Fruit fly (Drosophila melanogaster) whole organism, pupa: ENCODE measurements around the gene Ncc69.
A peak's percentile ranks its signal among the peaks of the same experiment; 100 is the strongest.

ENCODE experiments used
- CG10348 ChIP-seq: fragments of 200-800 bp; sonication (Bioruptor generic); IDR thresholded peaks from 2 replicates; pipeline ENCODE4 v1.3.6; 2022; ENCODE audit warnings: missing biosample characterization, missing genetic modification characterization
- CG12605 ChIP-seq: fragments of 200-800 bp; sonication (Bioruptor generic); IDR thresholded peaks from 2 replicates; pipeline ENCODE4 v1.3.6; 2022; ENCODE audit warnings: missing biosample characterization, missing genetic modification characterization
- CG13204 ChIP-seq: fragments of 200-800 bp; sonication (Bioruptor generic); optimal IDR thresholded peaks from 2 replicates; lab custom pipeline; 2018; ENCODE audit warnings: missing biosample characterization, mild to moderate bottlenecking, missing genetic modification characterization, moderate library complexity
- CG14655 ChIP-seq: fragments of 200-800 bp; sonication (Bioruptor generic); optimal IDR thresholded peaks from 3 replicates; lab custom pipeline; 2017; ENCODE audit warnings: mild to moderate bottlenecking, missing biosample characterization, missing genetic modification reagents, missing genetic modification characterization
- CG15710 ChIP-seq: fragments of 200-800 bp; sonication (Bioruptor generic); optimal IDR thresholded peaks from 2 replicates; lab custom pipeline; 2018; ENCODE audit warnings: missing biosample characterization, mild to moderate bottlenecking, missing genetic modification characterization, moderate library complexity
- CG17806 ChIP-seq: fragments of 200-800 bp; sonication (Bioruptor generic); optimal IDR thresholded peaks from 2 replicates; lab custom pipeline; 2018; ENCODE audit warnings: missing biosample characterization, mild to moderate bottlenecking, missing genetic modification characterization, moderate library complexity
- CG32121 ChIP-seq: fragments of 200-800 bp; sonication (Bioruptor generic); IDR thresholded peaks from 2 replicates; pipeline ENCODE4 v1.3.6; 2022; ENCODE audit warnings: missing biosample characterization, missing genetic modification characterization
- CG34367 ChIP-seq: fragments of 200-800 bp; sonication (Bioruptor generic); optimal IDR thresholded peaks from 2 replicates; lab custom pipeline; 2018; ENCODE audit warnings: missing biosample characterization, mild to moderate bottlenecking, missing genetic modification characterization
- CG4496 ChIP-seq: fragments of 200-800 bp; sonication (Bioruptor generic); IDR thresholded peaks from 3 replicates; pipeline ENCODE4 v1.3.6; 2022; ENCODE audit warnings: missing biosample characterization, missing genetic modification characterization
- CG8159 ChIP-seq: fragments of 200-800 bp; sonication (Bioruptor generic); optimal IDR thresholded peaks from 3 replicates; lab custom pipeline; 2018; ENCODE audit warnings: missing biosample characterization, mild to moderate bottlenecking, missing genetic modification characterization, moderate library complexity
- CG8301 ChIP-seq: fragments of 200-800 bp; sonication (Bioruptor generic); optimal IDR thresholded peaks from 2 replicates; lab custom pipeline; 2018; ENCODE audit warnings: missing biosample characterization, mild to moderate bottlenecking, missing genetic modification characterization
- CG9948 ChIP-seq: fragments of 200-800 bp; sonication (Bioruptor generic); optimal IDR thresholded peaks from 2 replicates; lab custom pipeline; 2018; ENCODE audit warnings: missing biosample characterization, mild to moderate bottlenecking, missing genetic modification characterization, moderate library complexity
- D1 ChIP-seq: fragments of 200-800 bp; sonication (Bioruptor generic); optimal IDR thresholded peaks from 2 replicates; lab custom pipeline; 2018; ENCODE audit warnings: missing biosample characterization, mild to moderate bottlenecking, missing genetic modification characterization, moderate library complexity
- EcR ChIP-seq: fragments of 200-800 bp; sonication (Bioruptor generic); optimal IDR thresholded peaks from 3 replicates; lab custom pipeline; 2019; ENCODE audit warnings: missing biosample characterization, missing genetic modification characterization, mild to moderate bottlenecking, moderate library complexity, missing genetic modification reagents
- Ets98B ChIP-seq: fragments of 200-800 bp; sonication (Bioruptor generic); IDR thresholded peaks from 2 replicates; pipeline ENCODE4 v1.3.6; 2022; ENCODE audit warnings: missing biosample characterization, missing genetic modification characterization
- Pif1A ChIP-seq: fragments of 200-800 bp; sonication (Bioruptor generic); optimal IDR thresholded peaks from 3 replicates; lab custom pipeline; 2016; ENCODE audit warnings: missing biosample characterization, missing genetic modification characterization
- Pif1B ChIP-seq: fragments of 200-800 bp; sonication (Bioruptor generic); optimal IDR thresholded peaks from 3 replicates; lab custom pipeline; 2016; ENCODE audit warnings: missing biosample characterization, missing genetic modification characterization
- Snoo ChIP-seq: fragments of 200-800 bp; sonication (Bioruptor generic); optimal IDR thresholded peaks from 3 replicates; lab custom pipeline; 2017; ENCODE audit warnings: missing biosample characterization, mild to moderate bottlenecking, missing genetic modification characterization, inconsistent platforms
- fd96Ca ChIP-seq: fragments of 200-800 bp; sonication (Bioruptor generic); IDR thresholded peaks from 3 replicates; pipeline ENCODE4 v1.3.6; 2022; ENCODE audit warnings: missing biosample characterization, missing genetic modification characterization
- gl ChIP-seq: fragments of 200-800 bp; sonication (Bioruptor generic); optimal IDR thresholded peaks from 2 replicates; lab custom pipeline; 2018; ENCODE audit warnings: missing biosample characterization, mild to moderate bottlenecking, missing genetic modification characterization
- rn ChIP-seq: fragments of 200-800 bp; sonication (Bioruptor generic); IDR thresholded peaks from 2 replicates; pipeline ENCODE4 v1.3.6; 2022; ENCODE audit warnings: missing biosample characterization, missing genetic modification characterization

Ncc69 gene

dm6 chr3L:12392758-12393157, 1.5 kb upstream of the Ncc69 start:
- no peak for TF ChIP-seq CG12605 (GFP tag; lab: Robert Waterston, UW)
- TF ChIP-seq CG14655, result no peak
- no peak for TF ChIP-seq Pif1A (GFP tag; lab: Kevin White, UChicago)
- TF ChIP-seq CG17806 (tag; lab: Kevin White, UChicago), result no peak
- no peak for TF ChIP-seq Pif1B (GFP tag; lab: Kevin White, UChicago)
- TF ChIP-seq CG34367, result no peak
- TF ChIP-seq Snoo (tag; lab: Kevin White, UChicago), result no peak
- TF ChIP-seq, all 21 proteins: peak for 0

dm6 chr3L:12392068-12392467, 824 bp upstream of the Ncc69 start:
- no peak for TF ChIP-seq gl (tag; lab: Kevin White, UChicago)
- peak; percentile 7; the same call in 1 of the 3 replicates for TF ChIP-seq fd96Ca (GFP tag; lab: Robert Waterston, UW)
- TF ChIP-seq CG32121 (GFP tag; lab: Robert Waterston, UW), result no peak

dm6 chr3L:12387898-12388297, 3.3 kb downstream of the Ncc69 start:
- TF ChIP-seq fd96Ca (GFP tag; lab: Robert Waterston, UW), result no peak
- no peak for TF ChIP-seq EcR (GFP tag; lab: Kevin White, UChicago)
- peak; percentile 13 for TF ChIP-seq CG34367
- TF ChIP-seq CG9948 (tag; lab: Kevin White, UChicago), result no peak
- TF ChIP-seq Pif1A (GFP tag; lab: Kevin White, UChicago), result peak; percentile 7
- peak; percentile 4 for TF ChIP-seq CG15710 (tag; lab: Kevin White, UChicago)
- no peak for TF ChIP-seq Snoo (tag; lab: Kevin White, UChicago)
- no peak for TF ChIP-seq CG32121 (GFP tag; lab: Robert Waterston, UW)
- no peak for TF ChIP-seq CG13204
- no peak for TF ChIP-seq CG8301
- no peak for TF ChIP-seq CG12605 (GFP tag; lab: Robert Waterston, UW)
- no peak for TF ChIP-seq CG14655
- no peak for TF ChIP-seq Pif1B (GFP tag; lab: Kevin White, UChicago)
- TF ChIP-seq gl (tag; lab: Kevin White, UChicago), result no peak
- peak; percentile 24 for TF ChIP-seq CG8159

dm6 chr3L:12387063-12387462, 4.2 kb downstream of the Ncc69 start:
- TF ChIP-seq CG8159 (no peak), fd96Ca (GFP tag; lab: Robert Waterston, UW) (no peak), gl (tag; lab: Kevin White, UChicago) (no peak), Pif1A (GFP tag; lab: Kevin White, UChicago) (no peak), CG14655 (no peak), CG17806 (tag; lab: Kevin White, UChicago) (no peak), CG15710 (tag; lab: Kevin White, UChicago) (no peak), CG34367 (no peak), rn (GFP tag; lab: Robert Waterston, UW) (no peak), D1 (tag; lab: Kevin White, UChicago) (no peak), CG10348 (GFP tag; lab: Robert Waterston, UW) (no peak), CG12605 (GFP tag; lab: Robert Waterston, UW) (no peak), Ets98B (no peak), CG8301 (no peak)

dm6 chr3L:12380592-12380991, 10.7 kb downstream of the Ncc69 start:
- TF ChIP-seq EcR (GFP tag; lab: Kevin White, UChicago), result no peak
- no peak for TF ChIP-seq gl (tag; lab: Kevin White, UChicago)
- no peak for TF ChIP-seq CG14655
- no peak for TF ChIP-seq CG8159
- TF ChIP-seq Ets98B, result no peak
- TF ChIP-seq Pif1A (GFP tag; lab: Kevin White, UChicago), result no peak
- TF ChIP-seq rn (GFP tag; lab: Robert Waterston, UW), result no peak
- no peak for TF ChIP-seq CG8301
- TF ChIP-seq fd96Ca (GFP tag; lab: Robert Waterston, UW), result no peak

dm6 chr3L:12374420-12374819, 16.8 kb downstream of the Ncc69 start:
- TF ChIP-seq fd96Ca (GFP tag; lab: Robert Waterston, UW), result no peak
- no peak for TF ChIP-seq CG34367
- TF ChIP-seq Pif1B (GFP tag; lab: Kevin White, UChicago), result no peak
- no peak for TF ChIP-seq D1 (tag; lab: Kevin White, UChicago)
- TF ChIP-seq CG12605 (GFP tag; lab: Robert Waterston, UW), result no peak
- TF ChIP-seq CG14655, result no peak
- TF ChIP-seq CG17806 (tag; lab: Kevin White, UChicago), result no peak
- TF ChIP-seq CG8301, result no peak
- TF ChIP-seq CG10348 (GFP tag; lab: Robert Waterston, UW), result no peak
- TF ChIP-seq Pif1A (GFP tag; lab: Kevin White, UChicago), result no peak
- no peak for TF ChIP-seq CG4496 (GFP tag; lab: Robert Waterston, UW)

- TF ChIP-seq CG32121 (GFP tag; lab: Robert Waterston, UW) (no peak), Pif1A (GFP tag; lab: Kevin White, UChicago) (no peak), CG9948 (tag; lab: Kevin White, UChicago) (no peak), CG8159 (no peak), rn (GFP tag; lab: Robert Waterston, UW) (no peak), CG17806 (tag; lab: Kevin White, UChicago) (no peak), CG4496 (GFP tag; lab: Robert Waterston, UW) (no peak), CG10348 (GFP tag; lab: Robert Waterston, UW) (no peak), CG8301 (no peak), Ets98B (no peak), EcR (GFP tag; lab: Kevin White, UChicago) (no peak), CG15710 (tag; lab: Kevin White, UChicago) (no peak), CG13204 (no peak), D1 (tag; lab: Kevin White, UChicago) (no peak), CG14655 (no peak), fd96Ca (GFP tag; lab: Robert Waterston, UW) (no peak), Snoo (tag; lab: Kevin White, UChicago) (no peak), Pif1B (GFP tag; lab: Kevin White, UChicago) (no peak)
- TF ChIP-seq, all 21 proteins: peak for 0
Observed at dm6 chr3L:12363729-12364128, 27.5 kb downstream of the Ncc69 start.
